Fruit fly (Drosophila melanogaster) whole organism, embryonic: ENCODE data around the gene CG31683.

ENCODE experiments used
- Abd-B ChIP-seq: fragments of 200-800 bp; sonication (Bioruptor generic); optimal IDR thresholded peaks from 2 replicates; lab custom pipeline; 2018; ENCODE audit warnings: missing biosample characterization, mild to moderate bottlenecking, missing genetic modification characterization, moderate library complexity
- Blimp-1 ChIP-seq: fragments of 200-800 bp; sonication (Bioruptor generic); optimal IDR thresholded peaks from 3 replicates; lab custom pipeline; 2018; ENCODE audit warnings: missing biosample characterization, missing genetic modification characterization, mild to moderate bottlenecking, moderate library complexity, missing genetic modification reagents
- Bteb2 ChIP-seq: fragments of 200-800 bp; sonication (Bioruptor generic); optimal IDR thresholded peaks from 2 replicates; lab custom pipeline; 2016; ENCODE audit warnings: missing biosample characterization, missing genetic modification characterization
- CG10543 ChIP-seq: fragments of 200-800 bp; sonication (Bioruptor generic); optimal IDR thresholded peaks from 3 replicates; lab custom pipeline; 2017; ENCODE audit warnings: missing biosample characterization, mild to moderate bottlenecking, missing genetic modification characterization, moderate library complexity
- CG12659 ChIP-seq: fragments of 200-800 bp; sonication (Bioruptor generic); optimal IDR thresholded peaks from 3 replicates; lab custom pipeline; 2017; ENCODE audit warnings: mild to moderate bottlenecking, missing biosample characterization, missing genetic modification reagents, missing genetic modification characterization
- CG12769 ChIP-seq: fragments of 200-800 bp; sonication (Bioruptor generic); optimal IDR thresholded peaks from 2 replicates; lab custom pipeline; 2019; ENCODE audit warnings: missing biosample characterization, mild to moderate bottlenecking, missing genetic modification characterization, moderate library complexity
- CG14860 ChIP-seq: fragments of 200-800 bp; sonication (Bioruptor generic); IDR thresholded peaks from 3 replicates; pipeline ENCODE4 v1.3.6; 2022; ENCODE audit warnings: missing biosample characterization, missing genetic modification characterization; ENCODE audit not compliant: partially characterized antibody
- CG15073 ChIP-seq: fragments of 200-800 bp; sonication (Bioruptor generic); optimal IDR thresholded peaks from 2 replicates; lab custom pipeline; 2016; ENCODE audit warnings: missing biosample characterization, missing genetic modification characterization
- CG1602 ChIP-seq: fragments of 200-800 bp; sonication (Bioruptor generic); optimal IDR thresholded peaks from 3 replicates; lab custom pipeline; 2016; ENCODE audit warnings: missing biosample characterization, missing genetic modification characterization
- CG16813 ChIP-seq: fragments of 200-800 bp; sonication (Bioruptor generic); IDR thresholded peaks from 3 replicates; pipeline ENCODE4 v1.3.6; 2022; ENCODE audit warnings: missing biosample characterization, missing genetic modification characterization; ENCODE audit not compliant: partially characterized antibody
- CG17912 ChIP-seq: fragments of 200-800 bp; sonication (Bioruptor generic); optimal IDR thresholded peaks from 2 replicates; lab custom pipeline; 2018; ENCODE audit warnings: missing biosample characterization, mild to moderate bottlenecking, missing genetic modification characterization
- CG2199 ChIP-seq: fragments of 200-800 bp; sonication (Bioruptor generic); IDR thresholded peaks from 3 replicates; pipeline ENCODE4 v1.3.6; 2022; ENCODE audit warnings: missing biosample characterization, missing genetic modification characterization
- CG31365 ChIP-seq: fragments of 200-800 bp; sonication (Bioruptor generic); optimal IDR thresholded peaks from 2 replicates; lab custom pipeline; 2018; ENCODE audit warnings: missing biosample characterization, mild to moderate bottlenecking, missing genetic modification characterization
- CG6791 ChIP-seq: fragments of 200-800 bp; sonication (Bioruptor generic); IDR thresholded peaks from 3 replicates; pipeline ENCODE4 v1.3.6; 2022; ENCODE audit warnings: missing biosample characterization, missing genetic modification characterization; ENCODE audit not compliant: partially characterized antibody
- CG6854 ChIP-seq: fragments of 200-800 bp; sonication (Bioruptor generic); optimal IDR thresholded peaks from 3 replicates; lab custom pipeline; 2017; ENCODE audit warnings: missing biosample characterization, mild to moderate bottlenecking, missing genetic modification characterization
- CG7963 ChIP-seq: fragments of 200-800 bp; sonication (Bioruptor generic); IDR thresholded peaks from 3 replicates; pipeline ENCODE4 v1.3.6; 2022; ENCODE audit warnings: missing biosample characterization, missing genetic modification characterization; ENCODE audit not compliant: partially characterized antibody
- CTCF ChIP-seq: fragments of 200-800 bp; sonication (Bioruptor generic); optimal IDR thresholded peaks from 2 replicates; lab custom pipeline; 2017; ENCODE audit warnings: missing biosample characterization, mild to moderate bottlenecking, missing genetic modification characterization, moderate library complexity
- Drgx ChIP-seq: fragments of 200-800 bp; sonication (Bioruptor generic); IDR thresholded peaks from 2 replicates; pipeline ENCODE4 v1.3.6; 2022; ENCODE audit warnings: missing biosample characterization, missing genetic modification characterization
- HLH4C ChIP-seq: fragments of 200-800 bp; sonication (Bioruptor generic); IDR thresholded peaks from 3 replicates; pipeline ENCODE4 v1.3.6; 2022; ENCODE audit warnings: missing biosample characterization, missing genetic modification characterization; ENCODE audit not compliant: partially characterized antibody
- HmgZ ChIP-seq: fragments of 200-800 bp; sonication (Bioruptor generic); optimal IDR thresholded peaks from 2 replicates; lab custom pipeline; 2018; ENCODE audit warnings: missing biosample characterization, mild to moderate bottlenecking, missing genetic modification characterization
- Hmr ChIP-seq: fragments of 200-800 bp; sonication (Bioruptor generic); optimal IDR thresholded peaks from 3 replicates; lab custom pipeline; 2017; ENCODE audit warnings: mild to moderate bottlenecking, missing biosample characterization, missing genetic modification reagents, missing genetic modification characterization
- Med ChIP-seq: fragments of 200-800 bp; sonication (Bioruptor generic); peaks from one replicate; lab custom pipeline; 2016; ENCODE audit warnings: missing biosample characterization, missing genetic modification characterization, mild to moderate bottlenecking, inconsistent platforms, moderate library complexity
- NfI ChIP-seq: fragments of 200-800 bp; sonication (Bioruptor generic); optimal IDR thresholded peaks from 3 replicates; lab custom pipeline; 2018; ENCODE audit warnings: missing biosample characterization, mild to moderate bottlenecking, missing genetic modification characterization, moderate library complexity
- Opbp ChIP-seq: fragments of 200-800 bp; sonication (Bioruptor generic); IDR thresholded peaks from 3 replicates; pipeline ENCODE4 v1.3.6; 2022; ENCODE audit warnings: missing biosample characterization, missing genetic modification characterization; ENCODE audit not compliant: partially characterized antibody
- ase ChIP-seq: fragments of 200-800 bp; sonication (Bioruptor generic); IDR thresholded peaks from 3 replicates; pipeline ENCODE4 v1.3.6; 2022; ENCODE audit warnings: missing biosample characterization, missing genetic modification characterization
- cg ChIP-seq: fragments of 200-800 bp; sonication (Bioruptor generic); optimal IDR thresholded peaks from 3 replicates; lab custom pipeline; 2019; ENCODE audit warnings: missing biosample characterization, mild to moderate bottlenecking, missing genetic modification characterization, moderate library complexity
- en ChIP-seq: fragments of 200-800 bp; sonication (Bioruptor generic); optimal IDR thresholded peaks from 2 replicates; lab custom pipeline; 2016; ENCODE audit warnings: missing biosample characterization, missing genetic modification characterization
- h ChIP-seq: fragments of >200 bp; optimal IDR thresholded peaks from 2 replicates; lab custom pipeline; 2017
- jing ChIP-seq: fragments of 200-800 bp; sonication (Bioruptor generic); optimal IDR thresholded peaks from 2 replicates; lab custom pipeline; 2018; ENCODE audit warnings: missing biosample characterization, mild to moderate bottlenecking, missing genetic modification characterization
- lola ChIP-seq, 3 experiments: fragments of >200 bp in 2 of 3; fragments of 200-800 bp in 1 of 3; sonication (Bioruptor generic) in 1 of 3; optimal IDR thresholded peaks; 2 replicates each; lab custom pipeline; 2017 to 2019; ENCODE audit warnings: missing biosample characterization in 3 of 3, missing genetic modification characterization in 3 of 3, mild to moderate bottlenecking in 1 of 3, moderate library complexity in 1 of 3
- nerfin-2 ChIP-seq: fragments of 200-800 bp; sonication (Bioruptor generic); IDR thresholded peaks from 2 replicates; pipeline ENCODE4 v1.3.6; 2022; ENCODE audit warnings: missing biosample characterization, missing genetic modification characterization; ENCODE audit not compliant: partially characterized antibody
- phol ChIP-seq: fragments of 200-800 bp; sonication (Bioruptor generic); optimal IDR thresholded peaks from 3 replicates; lab custom pipeline; 2018; ENCODE audit warnings: missing biosample characterization, mild to moderate bottlenecking, missing genetic modification characterization, moderate library complexity
- pnt ChIP-seq: fragments of 200-800 bp; sonication (Bioruptor generic); optimal IDR thresholded peaks from 3 replicates; lab custom pipeline; 2016; ENCODE audit warnings: missing biosample characterization, missing genetic modification characterization
- rib ChIP-seq: fragments of 200-800 bp; sonication (Bioruptor generic); IDR thresholded peaks from 2 replicates; pipeline ENCODE4 v1.3.6; 2022; ENCODE audit warnings: missing biosample characterization, missing genetic modification characterization
- sim ChIP-seq: fragments of 200-800 bp; sonication (Bioruptor generic); IDR thresholded peaks from 2 replicates; pipeline ENCODE4 v1.3.6; 2022; ENCODE audit warnings: missing biosample characterization, missing genetic modification characterization
- so ChIP-seq: fragments of 200-800 bp; sonication (Bioruptor generic); IDR thresholded peaks from 3 replicates; pipeline ENCODE4 v1.3.6; 2022; ENCODE audit warnings: missing biosample characterization, missing genetic modification characterization
- tup ChIP-seq: fragments of 200-800 bp; sonication (Bioruptor generic); optimal IDR thresholded peaks from 2 replicates; lab custom pipeline; 2016; ENCODE audit warnings: missing biosample characterization, mild to moderate bottlenecking, missing genetic modification characterization, moderate library complexity
- twi ChIP-seq: fragments of 200-800 bp; optimal IDR thresholded peaks from 2 replicates; lab custom pipeline; 2019; ENCODE audit warnings: missing biosample characterization, mild to moderate bottlenecking, missing genetic modification characterization, moderate library complexity
- usp ChIP-seq: fragments of >200 bp; optimal IDR thresholded peaks from 2 replicates; lab custom pipeline; 2017; ENCODE audit warnings: missing biosample characterization, missing genetic modification characterization
- vnd ChIP-seq: fragments of 200-800 bp; sonication (Bioruptor generic); IDR thresholded peaks from 3 replicates; pipeline ENCODE4 v1.3.6; 2022; ENCODE audit warnings: missing biosample characterization, missing genetic modification characterization; ENCODE audit not compliant: partially characterized antibody

The CG31683 gene

dm6 chr2L:20483603-20484002 is 33.8 kb upstream of the CG31683 start:
- peak; percentile 93 for TF ChIP-seq CG12769 (tag; lab: Kevin White, UChicago)
- TF ChIP-seq tup (GFP tag; lab: Kevin White, UChicago), result no peak
- TF ChIP-seq CG10543 (GFP tag; lab: Kevin White, UChicago), result peak; percentile 38
- TF ChIP-seq pnt (GFP tag; lab: Kevin White, UChicago), result no peak
- 0 out of 2 replicates have a peak, but pooled peaks have one; percentile 15 for TF ChIP-seq rib (GFP tag; lab: Robert Waterston, UW)
- TF ChIP-seq NfI, result peak; percentile 2
- TF ChIP-seq Med (GFP tag; lab: Kevin White, UChicago), result peak; percentile 28
- no peak for TF ChIP-seq ase
- TF ChIP-seq sim (GFP tag; lab: Robert Waterston, UW), result no peak
- 0 out of 3 replicates have a peak, but pooled peaks have one; percentile 17 for TF ChIP-seq so

dm6 chr2L:20481139-20481858 is 31.5 kb upstream of the CG31683 start:
- TF ChIP-seq Bteb2 (GFP tag; lab: Kevin White, UChicago) (no peak), jing (GFP tag; lab: Kevin White, UChicago) (no peak), CG6854 (GFP tag; lab: Kevin White, UChicago) (no peak), HmgZ (no peak), h (lab: Kevin White, UChicago) (no peak), CG12659 (GFP tag; lab: Kevin White, UChicago) (no peak), Drgx (no peak), CG31365 (no peak), CG7963 (GFP tag; lab: Robert Waterston, UW) (peak; percentile 35; the same call in 1 of the 3 replicates), twi (tag; lab: Kevin White, UChicago) (peak; percentile 100), CG16813 (peak; percentile 62), phol (tag; lab: Kevin White, UChicago) (no peak), Blimp-1 (GFP tag; lab: Kevin White, UChicago) (no peak), cg (GFP tag; lab: Kevin White, UChicago) (no peak), HLH4C (GFP tag; lab: Robert Waterston, UW) (peak; percentile 56; the same call in 2 of the 3 replicates), vnd (GFP tag; lab: Robert Waterston, UW) (peak; percentile 39; the same call in 1 of the 3 replicates), Hmr (GFP tag; lab: Kevin White, UChicago) (no peak), nerfin-2 (GFP tag; lab: Robert Waterston, UW) (no peak), CG1602 (GFP tag; lab: Kevin White, UChicago) (no peak), en (no peak), CG14860 (peak; percentile 49; the same call in 1 of the 3 replicates), CG6791 (GFP tag; lab: Robert Waterston, UW) (peak; percentile 58; the same call in 2 of the 3 replicates), Opbp (peak; percentile 9; the same call in 2 of the 3 replicates), CG15073 (no peak), CTCF (GFP tag; lab: Kevin White, UChicago) (peak; percentile 76), tup (GFP tag; lab: Kevin White, UChicago) (no peak), usp (no peak), CG17912 (GFP tag; lab: Kevin White, UChicago) (no peak), lola (GFP tag; optimal IDR thresholded peaks at IDR 0.05; lab: Kevin White, UChicago) (no peak), CG2199 (GFP tag; lab: Robert Waterston, UW) (0 out of 3 replicates have a peak, but pooled peaks have one; percentile 52), Abd-B (GFP tag; lab: Kevin White, UChicago) (no peak)
